Fruit fly (Drosophila melanogaster): ENCODE results near the gene CtsL4.

Gene CtsL4

dm6 chr2L:10379865-10380264 lies 23.5 kb upstream of the CtsL4 start, which contains the start of gene gny (continued):
- TF ChIP-seq fd96Cb (tag; optimal IDR thresholded peaks at IDR 0.05) (no peak), CG7556 (GFP tag; optimal IDR thresholded peaks at IDR 0.05) (no peak), nom (GFP tag; optimal IDR thresholded peaks at IDR 0.05) (no peak), CG10267 (tag; optimal IDR thresholded peaks at IDR 0.05) (no peak), lab (GFP tag; optimal IDR thresholded peaks at IDR 0.05) (no peak), hkb (optimal IDR thresholded peaks at IDR 0.05) (no peak), hkb (GFP tag; IDR thresholded peaks at IDR 0.05) (no peak), sd (tag; optimal IDR thresholded peaks at IDR 0.05) (no peak), chm (GFP tag; IDR thresholded peaks at IDR 0.05) (no peak), CG7271 (tag; optimal IDR thresholded peaks at IDR 0.05) (no peak), TFAM (GFP tag; optimal IDR thresholded peaks at IDR 0.05) (no peak), org-1 (GFP tag; optimal IDR thresholded peaks at IDR 0.05) (no peak), Nf-YC (tag; optimal IDR thresholded peaks at IDR 0.05) (no peak), danr (GFP tag; IDR thresholded peaks at IDR 0.05) (no peak), Optix (GFP tag; IDR thresholded peaks at IDR 0.05) (no peak), Eip74EF (GFP tag; optimal IDR thresholded peaks at IDR 0.05) (no peak), Myb (GFP tag; optimal IDR thresholded peaks at IDR 0.05) (peak; percentile 82), CG9797 (GFP tag; optimal IDR thresholded peaks at IDR 0.05) (peak; percentile 11), Dfd (GFP tag; optimal IDR thresholded peaks at IDR 0.05) (no peak), CG3281 (GFP tag; optimal IDR thresholded peaks at IDR 0.05) (no peak), stwl (tag; optimal IDR thresholded peaks at IDR 0.05) (peak; percentile 42), CG17385 (GFP tag; optimal IDR thresholded peaks at IDR 0.05) (no peak), Antp (GFP tag; optimal IDR thresholded peaks at IDR 0.05) (no peak), corto (GFP tag; optimal IDR thresholded peaks at IDR 0.05) (no peak), kay (GFP tag; optimal IDR thresholded peaks at IDR 0.05) (no peak), vfl (GFP tag; optimal IDR thresholded peaks at IDR 0.05) (no peak), ssp (GFP tag; IDR thresholded peaks at IDR 0.05) (no peak), esg (GFP tag; conservative IDR thresholded peaks at IDR 0.05) (no peak), disco-r (GFP tag; optimal IDR thresholded peaks at IDR 0.05) (no peak), zen (tag; optimal IDR thresholded peaks at IDR 0.05) (no peak), Atf3 (GFP tag; optimal IDR thresholded peaks at IDR 0.05) (no peak), nmo (GFP tag; optimal IDR thresholded peaks at IDR 0.05) (peak; percentile 3), bab2 (GFP tag; optimal IDR thresholded peaks at IDR 0.05) (no peak), CG31224 (GFP tag; IDR thresholded peaks at IDR 0.05) (no peak), CG6765 (GFP tag; optimal IDR thresholded peaks at IDR 0.05) (no peak), tx (GFP tag; optimal IDR thresholded peaks at IDR 0.05) (no peak), CG16813 (GFP tag; IDR thresholded peaks at IDR 0.05; ENCODE audit: partially characterized antibody) (peak; percentile 39; the same call in 2 of the 3 replicates), zfh1 (GFP tag; IDR thresholded peaks at IDR 0.05) (no peak), Scr (GFP tag; IDR thresholded peaks at IDR 0.05; ENCODE audit: partially characterized antibody) (peak; percentile 29), CG13123 (GFP tag; optimal IDR thresholded peaks at IDR 0.05) (no peak), CG15601 (tag; optimal IDR thresholded peaks at IDR 0.05) (no peak), otp (GFP tag; IDR thresholded peaks at IDR 0.05) (no peak), CG34376 (GFP tag; optimal IDR thresholded peaks at IDR 0.05) (no peak), BEAF-32 (GFP tag; optimal IDR thresholded peaks at IDR 0.05) (peak; percentile 43), Mes4 (GFP tag; optimal IDR thresholded peaks at IDR 0.05) (no peak), kah (GFP tag; optimal IDR thresholded peaks at IDR 0.05) (no peak), CG12236 (GFP tag; optimal IDR thresholded peaks at IDR 0.05) (no peak), MTF-1 (GFP tag; optimal IDR thresholded peaks at IDR 0.05; ENCODE audit: borderline replicate concordance) (no peak), CG17186 (GFP tag; optimal IDR thresholded peaks at IDR 0.05) (no peak), luna (GFP tag; optimal IDR thresholded peaks at IDR 0.05) (no peak), kni (GFP tag; optimal IDR thresholded peaks at IDR 0.05) (no peak)
